Worm (Caenorhabditis elegans): ENCODE measurements around the gene K05F1.9.
"Not testable (repeated sequence)": the region's sequence is repeated elsewhere in the genome, so short reads cannot be mapped to it uniquely, and the experiment has no call there.

K05F1.9 gene

DNA sequence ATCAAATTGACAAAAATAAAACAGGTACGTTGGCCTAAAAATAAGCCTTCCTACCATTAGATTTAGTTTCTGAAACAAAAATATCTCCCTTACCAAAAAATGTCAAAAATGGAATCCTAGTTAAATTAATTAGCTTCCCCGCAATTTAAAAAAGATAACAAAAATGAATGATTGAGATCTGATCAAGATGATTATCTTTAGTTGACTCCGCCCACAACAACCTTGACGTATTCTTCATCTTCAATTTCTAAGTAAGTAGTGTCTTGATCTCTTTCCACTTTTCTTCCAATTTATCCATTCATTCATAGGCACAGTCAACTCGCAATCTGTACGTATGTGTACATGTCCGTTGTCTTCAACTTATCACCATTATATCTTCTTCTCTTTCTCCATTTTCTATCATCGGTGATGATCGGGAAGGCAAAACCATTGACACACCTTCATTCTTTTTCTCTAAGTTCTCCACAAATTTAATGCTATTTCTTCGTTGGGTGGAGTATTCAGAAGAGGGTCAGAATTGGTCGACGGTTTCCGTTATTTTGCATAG, 32.6 kb downstream of the K05F1.9 start:
- TF ChIP-seq nhr-76 (tag; optimal IDR thresholded peaks at IDR 0.05) (no peak), elt-1 (tag; optimal IDR thresholded peaks at IDR 0.05; ENCODE audit: borderline replicate concordance, insufficient read depth) (peak; percentile 86)

DNA sequence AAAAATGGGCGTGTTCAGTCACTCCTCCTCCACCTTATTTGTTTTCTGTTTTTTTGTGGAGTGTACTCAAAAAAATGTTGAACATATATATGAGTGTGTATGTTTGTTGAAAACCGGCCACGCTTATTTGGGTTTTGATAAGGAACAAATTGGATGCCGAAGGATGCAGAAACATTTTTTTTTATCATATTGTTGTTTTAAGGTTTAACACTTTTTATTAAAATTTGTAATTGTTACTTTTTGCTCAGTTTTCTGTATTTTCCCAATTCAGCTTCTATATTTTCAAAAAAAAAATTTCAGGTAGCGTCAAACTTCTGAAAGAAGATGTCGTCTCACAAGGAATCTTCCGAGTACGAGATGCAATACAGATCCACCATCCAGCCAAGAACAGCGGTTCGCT, 35.7 kb downstream of the K05F1.9 start, which contains the start of gene ifb-1:
TSS of gene ifb-1 (plus strand) at position 301 of the 400 bp plus-strand sequence.
- TF ChIP-seq pha-4 (tag; optimal IDR thresholded peaks at IDR 0.05) (no peak), ham-2 (GFP tag; optimal IDR thresholded peaks at IDR 0.05) (no peak), mep-1 (tag; optimal IDR thresholded peaks at IDR 0.05) (no peak), snpc-4 (tag; optimal IDR thresholded peaks at IDR 0.05) (no peak), unc-39 (tag; optimal IDR thresholded peaks at IDR 0.05) (no peak), cnd-1 (tag; optimal IDR thresholded peaks at IDR 0.05) (no peak), nhr-76 (tag; optimal IDR thresholded peaks at IDR 0.05) (no peak), tbx-8 (GFP tag; optimal IDR thresholded peaks at IDR 0.05) (no peak), elt-3 (tag; optimal IDR thresholded peaks at IDR 0.05) (no peak), hlh-1 (tag; optimal IDR thresholded peaks at IDR 0.05) (no peak), ces-1 (GFP tag; optimal IDR thresholded peaks at IDR 0.05) (no peak), ztf-11 (tag; optimal IDR thresholded peaks at IDR 0.05) (no peak), ceh-83 (GFP tag; optimal IDR thresholded peaks at IDR 0.05) (no peak), bed-3 (GFP tag; optimal IDR thresholded peaks at IDR 0.05) (no peak), lin-13 (tag; optimal IDR thresholded peaks at IDR 0.05) (no peak), ceh-39 (tag; optimal IDR thresholded peaks at IDR 0.05) (no peak), nhr-28 (tag; optimal IDR thresholded peaks at IDR 0.05) (no peak), nhr-2 (tag; optimal IDR thresholded peaks at IDR 0.05) (no peak), mls-2 (tag; optimal IDR thresholded peaks at IDR 0.05) (no peak), blmp-1 (tag; optimal IDR thresholded peaks at IDR 0.05) (no peak)

ce11 chrII:5757656-5758055, 43.3 kb downstream of the K05F1.9 start, which contains the start of the genes F10C1.3 and F10C1.23:
Gene F10C1.3, minus strand, starts transcription at chrII:5757756.
Gene F10C1.23, plus strand, starts transcription at chrII:5758040.
- TF ChIP-seq ceh-83 (GFP tag; optimal IDR thresholded peaks at IDR 0.05); bed-3 (GFP tag; optimal IDR thresholded peaks at IDR 0.05); nhr-28 (tag; optimal IDR thresholded peaks at IDR 0.05): not testable (repeated sequence)

DNA sequence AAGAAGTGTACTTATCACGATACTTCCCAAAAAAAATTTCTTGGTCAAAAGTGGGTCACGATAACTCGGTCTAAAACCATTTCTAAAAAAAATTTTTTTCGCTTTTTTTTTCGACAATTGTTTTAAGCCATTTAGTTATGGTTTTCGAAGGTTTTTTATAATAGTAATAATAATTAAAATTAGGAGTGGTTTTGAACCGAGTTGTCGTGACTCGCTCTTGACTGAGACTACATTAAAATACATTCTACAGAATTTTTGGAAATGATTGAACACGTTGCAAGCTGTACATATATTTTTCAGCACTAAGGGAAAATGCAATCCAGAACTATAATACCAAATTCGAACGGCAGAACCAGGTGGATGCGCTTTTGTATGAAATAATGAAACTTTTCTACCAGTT, 46.8 kb downstream of the K05F1.9 start, which contains the start of gene F10C1.8:
TSS of gene F10C1.8 (plus strand) at position 301 of the 400 bp plus-strand sequence.
- TF ChIP-seq bed-3 (GFP tag; optimal IDR thresholded peaks at IDR 0.05) (no peak), sptf-1 (tag; optimal IDR thresholded peaks at IDR 0.05) (no peak), flh-1 (GFP tag; optimal IDR thresholded peaks at IDR 0.05) (no peak), nhr-76 (tag; optimal IDR thresholded peaks at IDR 0.05) (no peak), M03D4.4 (tag; optimal IDR thresholded peaks at IDR 0.05) (no peak), ceh-83 (GFP tag; optimal IDR thresholded peaks at IDR 0.05) (no peak), blmp-1 (tag; optimal IDR thresholded peaks at IDR 0.05) (no peak), lin-13 (tag; optimal IDR thresholded peaks at IDR 0.05) (no peak), sem-2 (GFP tag; optimal IDR thresholded peaks at IDR 0.05) (no peak), unc-120 (tag; optimal IDR thresholded peaks at IDR 0.05; ENCODE audit: poor library complexity, severe bottlenecking) (no peak), elt-3 (tag; optimal IDR thresholded peaks at IDR 0.05) (no peak), cnd-1 (tag; optimal IDR thresholded peaks at IDR 0.05) (no peak), tbx-8 (GFP tag; optimal IDR thresholded peaks at IDR 0.05) (no peak), ham-2 (GFP tag; optimal IDR thresholded peaks at IDR 0.05) (no peak)

DNA sequence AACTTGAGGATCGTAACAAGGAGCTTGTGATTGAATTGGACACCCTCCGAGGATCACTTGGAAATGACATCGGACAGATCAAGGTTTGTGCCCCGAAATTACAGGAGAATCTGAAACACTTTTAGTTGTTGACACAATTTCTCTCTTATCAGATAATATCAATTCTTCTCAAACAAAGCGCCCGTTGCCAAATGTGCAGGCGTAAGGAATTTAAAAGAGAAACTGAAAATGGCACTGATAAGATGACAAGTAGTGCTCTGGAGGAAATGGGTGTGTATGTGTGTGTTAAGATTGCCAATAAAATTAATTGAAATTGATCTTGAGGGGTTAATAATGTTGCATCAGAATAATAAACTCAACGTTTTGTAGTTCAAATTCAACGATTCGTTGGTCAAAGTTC, 49.6 kb downstream of the K05F1.9 start:
- TF ChIP-seq nhr-237 (tag; optimal IDR thresholded peaks at IDR 0.05) (no peak), snpc-4 (tag; optimal IDR thresholded peaks at IDR 0.05) (no peak), drap-1 (GFP tag; optimal IDR thresholded peaks at IDR 0.05) (no peak), ces-1 (GFP tag; optimal IDR thresholded peaks at IDR 0.05) (no peak), zip-8 (tag; optimal IDR thresholded peaks at IDR 0.05) (no peak), flh-1 (GFP tag; optimal IDR thresholded peaks at IDR 0.05) (no peak), blmp-1 (tag; optimal IDR thresholded peaks at IDR 0.05) (no peak), tbx-8 (GFP tag; optimal IDR thresholded peaks at IDR 0.05) (no peak), ceh-39 (tag; optimal IDR thresholded peaks at IDR 0.05) (no peak), ceh-43 (GFP tag; optimal IDR thresholded peaks at IDR 0.05) (no peak), sem-2 (GFP tag; optimal IDR thresholded peaks at IDR 0.05) (no peak), lin-32 (GFP tag; optimal IDR thresholded peaks at IDR 0.05) (no peak), unc-120 (tag; optimal IDR thresholded peaks at IDR 0.05; ENCODE audit: poor library complexity, severe bottlenecking) (no peak), nhr-2 (tag; optimal IDR thresholded peaks at IDR 0.05) (no peak), nhr-12 (tag; optimal IDR thresholded peaks at IDR 0.05) (no peak), ztf-11 (tag; optimal IDR thresholded peaks at IDR 0.05) (no peak), mab-5 (tag; optimal IDR thresholded peaks at IDR 0.05) (no peak), mls-2 (tag; optimal IDR thresholded peaks at IDR 0.05) (no peak), unc-62 (GFP tag; optimal IDR thresholded peaks at IDR 0.05) (no peak), sptf-1 (tag; optimal IDR thresholded peaks at IDR 0.05) (no peak)
